Worm (Caenorhabditis elegans): Measurements from ENCODE around the gene nhx-9.

- TF ChIP-seq dmd-4 (tag; optimal IDR thresholded peaks at IDR 0.05; ENCODE audit: borderline replicate concordance), result no peak
- no peak for TF ChIP-seq ceh-18 (tag; optimal IDR thresholded peaks at IDR 0.05)
- no peak for TF ChIP-seq nhr-11 (tag; optimal IDR thresholded peaks at IDR 0.05)
- no peak for TF ChIP-seq Y22D7AL.16 (tag; optimal IDR thresholded peaks at IDR 0.05)
- no peak for TF ChIP-seq pros-1 (tag; optimal IDR thresholded peaks at IDR 0.05)
- TF ChIP-seq pha-4 (tag; optimal IDR thresholded peaks at IDR 0.05), result no peak
- no peak for TF ChIP-seq K09A11.1 (tag; optimal IDR thresholded peaks at IDR 0.05; ENCODE audit: insufficient read depth)
- TF ChIP-seq tbx-2 (tag; optimal IDR thresholded peaks at IDR 0.05), result no peak
- peak; percentile 34 for TF ChIP-seq ceh-30 (tag; optimal IDR thresholded peaks at IDR 0.05)
- no peak for TF ChIP-seq ztf-16 (tag; optimal IDR thresholded peaks at IDR 0.05)
- no peak for TF ChIP-seq C38D4.7 (GFP tag; optimal IDR thresholded peaks at IDR 0.05)
- TF ChIP-seq hlh-15 (tag; optimal IDR thresholded peaks at IDR 0.05), result no peak
- peak; percentile 24 for TF ChIP-seq nfya-1 (tag; optimal IDR thresholded peaks at IDR 0.05)
- no peak for TF ChIP-seq zip-5 (tag; optimal IDR thresholded peaks at IDR 0.05)
Measured at ce11 chrIV:11961485-11962255, 31.0 kb downstream of the nhx-9 start, which contains the start of gene ZK829.7.
